Worm (Caenorhabditis elegans) whole organism, early embryonic: Measurements from ENCODE around the gene srd-47.
A peak's percentile ranks its signal among the peaks of the same experiment; 100 is the strongest.

Experiments used
- B0310.2 ChIP-seq: sonication (generic microtip); optimal IDR thresholded peaks from 2 replicates; lab custom pipeline; 2016; ENCODE audit warnings: mild to moderate bottlenecking, missing genetic modification characterization, missing compliant biosample characterization
- F13C5.2 ChIP-seq: sonication (generic microtip); optimal IDR thresholded peaks from 2 replicates; lab custom pipeline; 2017; ENCODE audit warnings: mild to moderate bottlenecking, missing genetic modification characterization, inconsistent platforms, missing compliant biosample characterization
- aly-1 ChIP-seq: sonication (generic microtip); optimal IDR thresholded peaks from 2 replicates; lab custom pipeline; 2016; ENCODE audit warnings: missing genetic modification characterization, missing compliant biosample characterization
- ama-1 ChIP-seq: fragments of 150-350 bp; optimal IDR thresholded peaks from 2 replicates; lab custom pipeline; 2014
- ceh-13 ChIP-seq: fragments of 200-800 bp; sonication (Bioruptor generic); optimal IDR thresholded peaks from 2 replicates; lab custom pipeline; 2018; ENCODE audit warnings: mild to moderate bottlenecking, missing genetic modification characterization, missing compliant biosample characterization
- ceh-36 ChIP-seq: sonication (generic microtip); optimal IDR thresholded peaks from 2 replicates; lab custom pipeline; 2016; ENCODE audit warnings: missing genetic modification characterization, inconsistent platforms, missing compliant biosample characterization
- ets-7 ChIP-seq: sonication (generic microtip); optimal IDR thresholded peaks from 2 replicates; lab custom pipeline; 2016; ENCODE audit warnings: missing genotype, missing genetic modification characterization, missing compliant biosample characterization
- flt-1 ChIP-seq: fragments of 200-800 bp; sonication (Bioruptor generic); IDR thresholded peaks from 2 replicates; pipeline ENCODE4 v1.3.6; 2022; ENCODE audit warnings: missing genetic modification characterization, missing compliant biosample characterization
- hmbx-1 ChIP-seq: sonication (generic microtip); optimal IDR thresholded peaks from 2 replicates; lab custom pipeline; 2016; ENCODE audit warnings: mild to moderate bottlenecking, missing genetic modification characterization, missing compliant biosample characterization
- hmg-4 ChIP-seq: fragments of 200-800 bp; sonication (Bioruptor generic); optimal IDR thresholded peaks from 2 replicates; lab custom pipeline; 2018; ENCODE audit warnings: mild to moderate bottlenecking, missing genetic modification characterization, missing compliant biosample characterization
- hnd-1 ChIP-seq: sonication (generic microtip); optimal IDR thresholded peaks from 2 replicates; lab custom pipeline; 2016; ENCODE audit warnings: missing genetic modification characterization, missing compliant biosample characterization
- pes-1 ChIP-seq: fragments of 200-800 bp; sonication (Bioruptor generic); IDR thresholded peaks from 2 replicates; pipeline ENCODE4 v1.3.6; 2022; ENCODE audit warnings: missing genetic modification reagents, missing genetic modification characterization, missing compliant biosample characterization
- scrt-1 ChIP-seq: fragments of 200-800 bp; sonication (Bioruptor generic); IDR thresholded peaks from 2 replicates; pipeline ENCODE4 v1.3.6; 2022; ENCODE audit warnings: missing genetic modification characterization, missing compliant biosample characterization
- sea-1 ChIP-seq: fragments of 200-800 bp; sonication (Bioruptor generic); conservative IDR thresholded peaks from 2 replicates; pipeline ENCODE4 v1.3.6; 2022; ENCODE audit warnings: missing genetic modification characterization, missing compliant biosample characterization
- tbx-11 ChIP-seq: fragments of 200-800 bp; sonication (Bioruptor generic); IDR thresholded peaks from 2 replicates; pipeline ENCODE4 v1.3.6; 2022; ENCODE audit warnings: missing genetic modification characterization, missing compliant biosample characterization
- tbx-37 ChIP-seq: fragments of 200-800 bp; sonication (Bioruptor generic); conservative IDR thresholded peaks from 2 replicates; pipeline ENCODE4 v1.3.6; 2022; ENCODE audit warnings: missing genetic modification reagents, missing genetic modification characterization, missing compliant biosample characterization
- tra-4 ChIP-seq: sonication (generic microtip); optimal IDR thresholded peaks from 2 replicates; lab custom pipeline; 2017; ENCODE audit warnings: missing genetic modification characterization, missing compliant biosample characterization

srd-47 gene

ce11 chrX:12337846-12338490, 4.5 kb downstream of the srd-47 start, which contains the start of gene srd-44:
Gene srd-44 (plus strand): TSS chrX:12338440.
- TF ChIP-seq pes-1 (GFP tag; lab: Robert Waterston, UW): no peak; the same call in 1 of the 2 replicates
- no peak for TF ChIP-seq tra-4 (tag; lab: Kevin White, UChicago)
- 0 out of 2 replicates have a peak, but pooled peaks have one; percentile 70 for TF ChIP-seq scrt-1 (GFP tag; lab: Robert Waterston, UW)
- peak; percentile 61 for TF ChIP-seq tbx-11 (GFP tag; lab: Robert Waterston, UW)
- peak; percentile 20 for TF ChIP-seq B0310.2 (tag; lab: Kevin White, UChicago)
- peak; percentile 57 for TF ChIP-seq ceh-13 (GFP tag; lab: Kevin White, UChicago)
- no peak for TF ChIP-seq hmg-4 (GFP tag; lab: Kevin White, UChicago)
- no peak for TF ChIP-seq ets-7 (tag; lab: Kevin White, UChicago)
- TF ChIP-seq flt-1 (GFP tag; lab: Robert Waterston, UW): no peak; the same call in none of the 2 replicates
- peak; percentile 38 for TF ChIP-seq hmbx-1 (tag; lab: Kevin White, UChicago)
- TF ChIP-seq hnd-1: peak; percentile 27
- 0 out of 2 replicates have a peak, but pooled peaks have one; percentile 47 for TF ChIP-seq tbx-37 (GFP tag; lab: Robert Waterston, UW)
- TF ChIP-seq F13C5.2 (tag; lab: Kevin White, UChicago): peak; percentile 52
- no peak for TF ChIP-seq sea-1 (GFP tag; lab: Robert Waterston, UW)
- TF ChIP-seq ama-1 (lab: Kevin White, UChicago): no peak
- TF ChIP-seq ceh-36 (tag; lab: Kevin White, UChicago): no peak
- no peak for TF ChIP-seq aly-1 (tag; lab: Kevin White, UChicago)

DNA sequence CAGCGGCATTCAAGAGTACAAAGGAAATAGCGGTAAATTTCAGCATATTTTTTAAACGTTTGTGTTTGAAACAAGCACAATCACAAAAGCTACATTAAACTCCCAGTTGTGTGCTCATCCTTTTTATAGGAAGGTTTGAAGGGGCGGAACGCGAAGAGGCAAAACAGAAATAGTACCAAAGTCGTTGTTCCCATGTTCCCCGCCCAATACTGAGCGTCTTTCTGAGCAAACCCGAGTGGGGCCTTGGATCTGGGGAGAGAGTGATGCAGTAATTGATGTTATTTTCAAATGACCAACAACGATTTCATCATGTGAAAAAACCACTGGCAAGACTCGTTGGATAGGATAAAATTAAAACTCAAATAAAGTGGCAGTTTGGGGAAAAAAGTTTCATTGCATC, 7.9 kb downstream of the srd-47 start, which contains the start of gene zig-2:
zig-2 (minus strand) TSS at position 101 of the 400 bp plus-strand sequence.
- TF ChIP-seq tra-4 (tag; lab: Kevin White, UChicago) (no peak), hmg-4 (GFP tag; lab: Kevin White, UChicago) (no peak), flt-1 (GFP tag; lab: Robert Waterston, UW) (no peak), B0310.2 (tag; lab: Kevin White, UChicago) (no peak), ceh-13 (GFP tag; lab: Kevin White, UChicago) (no peak), F13C5.2 (tag; lab: Kevin White, UChicago) (no peak), hmbx-1 (tag; lab: Kevin White, UChicago) (no peak), hnd-1 (no peak), ceh-36 (tag; lab: Kevin White, UChicago) (no peak), ama-1 (lab: Kevin White, UChicago) (no peak), tbx-11 (GFP tag; lab: Robert Waterston, UW) (no peak), pes-1 (GFP tag; lab: Robert Waterston, UW) (no peak), sea-1 (GFP tag; lab: Robert Waterston, UW) (no peak), tbx-37 (GFP tag; lab: Robert Waterston, UW) (no peak), scrt-1 (GFP tag; lab: Robert Waterston, UW) (no peak), ets-7 (tag; lab: Kevin White, UChicago) (no peak), aly-1 (tag; lab: Kevin White, UChicago) (no peak)

ce11 chrX:12343279-12343678, 9.8 kb downstream of the srd-47 start, which contains the start of the genes nspc-9 and nspc-10:
Gene nspc-9 (minus strand): TSS chrX:12343379.
Gene nspc-10 (plus strand): TSS chrX:12343609.
- TF ChIP-seq tbx-37 (GFP tag; lab: Robert Waterston, UW) (no peak), hnd-1 (no peak)

ce11 chrX:12346729-12347128, 13.3 kb downstream of the srd-47 start, which contains the start of gene F42F12.11:
Gene F42F12.11 (plus strand): TSS chrX:12347029.
- TF ChIP-seq B0310.2 (tag; lab: Kevin White, UChicago): no peak
- TF ChIP-seq sea-1 (GFP tag; lab: Robert Waterston, UW): no peak
- no peak for TF ChIP-seq ceh-13 (GFP tag; lab: Kevin White, UChicago)

- TF ChIP-seq tbx-11 (GFP tag; lab: Robert Waterston, UW) (peak; percentile 69), hnd-1 (no peak), aly-1 (tag; lab: Kevin White, UChicago) (no peak), hmg-4 (GFP tag; lab: Kevin White, UChicago) (no peak), sea-1 (GFP tag; lab: Robert Waterston, UW) (no peak), ceh-36 (tag; lab: Kevin White, UChicago) (peak; percentile 11), ceh-13 (GFP tag; lab: Kevin White, UChicago) (no peak), ets-7 (tag; lab: Kevin White, UChicago) (no peak), scrt-1 (GFP tag; lab: Robert Waterston, UW) (no peak), B0310.2 (tag; lab: Kevin White, UChicago) (no peak), F13C5.2 (tag; lab: Kevin White, UChicago) (no peak), ama-1 (lab: Kevin White, UChicago) (no peak), hmbx-1 (tag; lab: Kevin White, UChicago) (no peak)
Observed at ce11 chrX:12347822-12348221, 14.4 kb downstream of the srd-47 start.

DNA sequence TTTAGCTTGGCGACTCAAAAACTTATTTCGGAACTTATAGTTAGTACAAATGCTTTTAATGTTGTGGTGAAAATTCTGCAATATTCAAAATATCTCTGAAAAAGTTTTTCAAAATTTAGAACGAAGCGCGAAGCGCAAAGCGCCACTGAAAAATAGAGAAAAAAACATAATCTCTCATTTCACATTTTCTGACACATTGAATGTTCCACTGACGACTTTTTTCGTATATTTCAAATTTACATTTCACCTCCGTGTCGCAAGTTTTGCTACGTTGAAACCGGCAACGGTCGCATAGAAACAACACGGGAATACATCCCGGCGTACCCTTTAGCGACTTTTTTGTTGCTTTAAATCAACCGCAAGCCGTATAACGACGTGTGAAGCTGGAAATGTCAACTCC, 14.9 kb downstream of the srd-47 start, which contains the start of gene F42F12.14:
F42F12.14 (plus strand) TSS at position 301 of the 400 bp plus-strand sequence.
- TF ChIP-seq B0310.2 (tag; lab: Kevin White, UChicago) (no peak), sea-1 (GFP tag; lab: Robert Waterston, UW) (no peak), hmbx-1 (tag; lab: Kevin White, UChicago) (no peak), aly-1 (tag; lab: Kevin White, UChicago) (no peak), ama-1 (lab: Kevin White, UChicago) (no peak), hnd-1 (no peak), pes-1 (GFP tag; lab: Robert Waterston, UW) (no peak)

DNA sequence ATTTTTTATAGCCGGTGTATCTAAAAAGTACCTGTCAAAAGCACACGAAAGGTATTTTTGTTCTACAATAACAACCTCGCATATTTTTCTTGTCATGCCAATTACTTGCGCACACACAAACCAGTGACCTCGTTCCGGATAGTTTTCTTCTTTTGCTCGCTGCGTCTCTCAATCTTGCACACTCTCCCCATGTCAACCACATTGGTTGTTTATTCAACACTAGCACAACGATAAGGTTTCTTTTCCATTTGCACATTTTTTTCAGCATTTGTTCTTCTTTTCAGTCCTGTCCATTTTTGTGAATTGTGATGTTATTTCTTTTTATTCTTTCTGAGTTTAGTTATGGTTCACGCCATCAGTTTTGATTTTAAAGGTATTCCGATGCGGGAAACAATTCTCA, 16.8 kb downstream of the srd-47 start, which contains the start of gene F42F12.3:
F42F12.3 (plus strand) TSS at position 372 of the 400 bp plus-strand sequence.
- TF ChIP-seq aly-1 (tag; lab: Kevin White, UChicago) (no peak), hmg-4 (GFP tag; lab: Kevin White, UChicago) (no peak)
